Worm (Caenorhabditis elegans): ENCODE data around the gene glb-17.

ce11 chrX:9597299-9597698 is 20.5 kb upstream of the glb-17 start:
- TF ChIP-seq unc-3 (GFP tag; conservative IDR thresholded peaks at IDR 0.05) (no peak), unc-3 (tag; optimal IDR thresholded peaks at IDR 0.05) (no peak), ceh-9 (tag; optimal IDR thresholded peaks at IDR 0.05) (no peak)
